Worm (Caenorhabditis elegans) whole organism, L3 larva: Measurements from ENCODE around the gene K08D10.10.
"Not testable (repeated sequence)": the region's sequence is repeated elsewhere in the genome, so short reads cannot be mapped to it uniquely, and the experiment has no call there.

Experiments
- ceh-9 ChIP-seq: sonication (generic microtip); optimal IDR thresholded peaks from 2 replicates; lab custom pipeline; 2018; ENCODE audit warnings: missing biosample characterization, missing genetic modification characterization
- egl-5 ChIP-seq: fragments of 150-350 bp; optimal IDR thresholded peaks from 2 replicates; lab custom pipeline; 2017; ENCODE audit warnings: missing biosample characterization, missing genetic modification reagents, missing genetic modification characterization, inconsistent platforms
- elt-1 ChIP-seq: fragments of 150-350 bp; optimal IDR thresholded peaks from 2 replicates; lab custom pipeline; 2014; ENCODE audit warnings: missing biosample characterization, missing genetic modification characterization
- elt-2 ChIP-seq: sonication (generic microtip); optimal IDR thresholded peaks from 2 replicates; lab custom pipeline; 2016; ENCODE audit warnings: missing genetic modification reagents, mild to moderate bottlenecking, missing genetic modification characterization, missing compliant biosample characterization
- fkh-10 ChIP-seq: sonication (generic microtip); optimal IDR thresholded peaks from 2 replicates; lab custom pipeline; 2017; ENCODE audit warnings: missing biosample characterization, missing genetic modification reagents, missing genetic modification characterization
- fkh-2 ChIP-seq: fragments of 150-350 bp; optimal IDR thresholded peaks from 2 replicates; lab custom pipeline; 2014; ENCODE audit warnings: missing biosample characterization, missing genetic modification reagents, missing genetic modification characterization
- fos-1 ChIP-seq: fragments of 150-350 bp; optimal IDR thresholded peaks from 2 replicates; lab custom pipeline; 2014; ENCODE audit warnings: missing biosample characterization, missing genetic modification characterization
- hmg-11 ChIP-seq: sonication (generic microtip); optimal IDR thresholded peaks from 2 replicates; lab custom pipeline; 2016; ENCODE audit warnings: missing genetic modification characterization, missing compliant biosample characterization
- jun-1 ChIP-seq: fragments of 150-350 bp; optimal IDR thresholded peaks from 2 replicates; lab custom pipeline; 2014; ENCODE audit warnings: missing biosample characterization, missing genetic modification reagents, missing genetic modification characterization
- lin-15B ChIP-seq: fragments of 150-350 bp; optimal IDR thresholded peaks from 2 replicates; lab custom pipeline; 2014; ENCODE audit warnings: missing biosample characterization, missing genetic modification characterization
- lsy-12 ChIP-seq: sonication (generic microtip); optimal IDR thresholded peaks from 2 replicates; lab custom pipeline; 2016; ENCODE audit warnings: mild to moderate bottlenecking, missing genetic modification characterization, missing compliant biosample characterization
- mml-1 ChIP-seq: fragments of 150-350 bp; sonication (generic microtip); optimal IDR thresholded peaks from 3 replicates; lab custom pipeline; 2014; ENCODE audit warnings: missing biosample characterization, missing genetic modification characterization
- nfya-1 ChIP-seq: sonication (generic microtip); optimal IDR thresholded peaks from 2 replicates; lab custom pipeline; 2017; ENCODE audit warnings: missing genetic modification characterization, mild to moderate bottlenecking, missing compliant biosample characterization, antibody characterized with exemption, moderate library complexity; ENCODE audit not compliant: insufficient read depth
- nhr-12 ChIP-seq: fragments of 150-350 bp; optimal IDR thresholded peaks from 2 replicates; lab custom pipeline; 2014; ENCODE audit warnings: missing biosample characterization, missing genetic modification characterization
- nhr-23 ChIP-seq: fragments of 150-350 bp; optimal IDR thresholded peaks from 2 replicates; lab custom pipeline; 2014; ENCODE audit warnings: missing biosample characterization, missing genetic modification reagents, missing genetic modification characterization
- nhr-25 ChIP-seq: sonication (generic microtip); optimal IDR thresholded peaks from 2 replicates; lab custom pipeline; 2017; ENCODE audit warnings: missing biosample characterization, missing genetic modification characterization
- nhr-28 ChIP-seq: fragments of 150-350 bp; optimal IDR thresholded peaks from 2 replicates; lab custom pipeline; 2014; ENCODE audit warnings: missing biosample characterization, missing genetic modification characterization
- nhr-43 ChIP-seq: sonication (generic microtip); optimal IDR thresholded peaks from 2 replicates; lab custom pipeline; 2016; ENCODE audit warnings: mild to moderate bottlenecking, missing genetic modification characterization, missing compliant biosample characterization; ENCODE audit not compliant: poor library complexity, severe bottlenecking
- nhr-76 ChIP-seq: fragments of 150-350 bp; sonication (generic microtip); optimal IDR thresholded peaks from 5 replicates; lab custom pipeline; 2014; ENCODE audit warnings: missing biosample characterization, missing genetic modification characterization
- pha-4 ChIP-seq: fragments of 150-350 bp; optimal IDR thresholded peaks from 2 replicates; lab custom pipeline; 2014; ENCODE audit warnings: missing biosample characterization, missing genetic modification reagents, missing genetic modification characterization
- pqm-1 ChIP-seq: fragments of 150-350 bp; optimal IDR thresholded peaks from 2 replicates; lab custom pipeline; 2017; ENCODE audit warnings: missing biosample characterization, missing genetic modification characterization, inconsistent platforms
- sea-2 ChIP-seq: fragments of 150-350 bp; sonication (generic microtip); optimal IDR thresholded peaks from 4 replicates; lab custom pipeline; 2014; ENCODE audit warnings: missing biosample characterization, missing genetic modification reagents, missing genetic modification characterization
- skn-1 ChIP-seq: fragments of 150-350 bp; optimal IDR thresholded peaks from 2 replicates; lab custom pipeline; 2014; ENCODE audit warnings: missing biosample characterization, missing genetic modification characterization
- snpc-4 ChIP-seq: fragments of 150-350 bp; optimal IDR thresholded peaks from 2 replicates; lab custom pipeline; 2014; ENCODE audit warnings: missing biosample characterization, missing genetic modification characterization
- tbx-2 ChIP-seq: sonication (generic microtip); optimal IDR thresholded peaks from 2 replicates; lab custom pipeline; 2016; ENCODE audit warnings: mild to moderate bottlenecking, missing genetic modification characterization, missing compliant biosample characterization
- unc-39 ChIP-seq: sonication (generic microtip); optimal IDR thresholded peaks from 4 replicates; lab custom pipeline; 2017; ENCODE audit warnings: missing biosample characterization, missing genetic modification characterization
- unc-62 ChIP-seq: fragments of 150-350 bp; sonication (generic microtip); optimal IDR thresholded peaks from 4 replicates; lab custom pipeline; 2014; ENCODE audit warnings: missing biosample characterization, missing genetic modification reagents, missing genetic modification characterization
- zag-1 ChIP-seq: fragments of 150-350 bp; optimal IDR thresholded peaks from 2 replicates; lab custom pipeline; 2014; ENCODE audit warnings: missing biosample characterization, missing genetic modification characterization
- ztf-11 ChIP-seq: fragments of 150-350 bp; optimal IDR thresholded peaks from 2 replicates; lab custom pipeline; 2014; ENCODE audit warnings: missing biosample characterization, missing genetic modification characterization
- ztf-4 ChIP-seq: fragments of 150-350 bp; optimal IDR thresholded peaks from 2 replicates; lab custom pipeline; 2014; ENCODE audit warnings: missing biosample characterization, missing genetic modification characterization

The K08D10.10 gene

ce11 chrIV:4115634-4116033 lies 36.4 kb upstream of the K08D10.10 start, which contains the start of the genes F49F1.4 and F49F1.2:
F49F1.4 (minus strand) TSS chrIV:4115734.
F49F1.2 (plus strand) TSS chrIV:4115943.
- TF ChIP-seq nhr-76 (no peak), lsy-12 (tag; lab: Kevin White, UChicago) (no peak), tbx-2 (tag; lab: Kevin White, UChicago) (no peak), ceh-9 (tag; lab: Kevin White, UChicago) (no peak), skn-1 (tag; lab: Kevin White, UChicago) (no peak), egl-5 (tag; lab: Kevin White, UChicago) (no peak), ztf-4 (tag; lab: Kevin White, UChicago) (no peak), nhr-23 (tag; lab: Kevin White, UChicago) (no peak), snpc-4 (tag; lab: Kevin White, UChicago) (no peak), fkh-10 (GFP tag; lab: Kevin White, UChicago) (no peak), mml-1 (tag; lab: Kevin White, UChicago) (no peak)
- TF ChIP-seq, all 47 proteins: peak for 0

DNA sequence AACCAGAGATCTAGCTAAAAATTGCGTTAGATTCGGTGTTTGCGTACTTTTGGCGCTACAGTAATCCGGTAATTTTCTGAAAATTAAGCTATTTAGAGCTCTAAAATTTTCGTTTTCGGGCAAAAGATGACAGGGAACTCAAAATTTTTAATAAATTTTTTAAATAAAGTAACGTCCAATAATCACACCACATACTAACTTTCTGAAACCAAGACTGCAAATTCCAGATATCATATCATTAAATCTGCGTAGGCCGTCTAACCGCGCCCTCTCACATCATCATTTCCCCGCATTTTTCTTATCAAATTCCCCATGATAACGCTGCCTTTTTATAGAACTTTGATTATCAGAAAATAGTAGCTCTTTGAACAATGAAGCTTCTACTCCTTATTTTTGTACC lies 34.6 kb upstream of the K08D10.10 start, which contains the start of gene drd-50:
TSS of gene drd-50 (plus strand) at position 301 of the 400 bp plus-strand sequence.
- TF ChIP-seq elt-2 (tag; lab: Kevin White, UChicago) (peak; percentile 65), ztf-11 (no peak)

DNA sequence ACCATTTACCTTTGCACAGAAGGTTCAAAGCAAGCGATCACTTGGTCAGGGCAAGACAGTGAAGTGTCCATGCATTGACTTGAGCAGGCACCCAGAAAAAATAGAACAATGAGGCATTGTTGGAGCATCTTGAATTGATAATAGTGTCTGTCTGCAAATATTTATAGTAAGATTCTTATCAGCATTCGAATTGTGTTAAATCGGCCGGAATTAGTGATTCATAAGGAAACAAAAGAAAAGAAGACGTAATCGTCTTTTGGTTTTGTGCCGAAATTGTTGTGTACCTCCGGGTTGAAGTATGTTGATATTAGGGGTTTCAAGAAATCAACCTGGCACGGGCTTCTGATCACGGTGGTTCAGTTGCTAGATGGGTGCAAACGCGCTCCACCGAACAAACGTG lies 31.8 kb upstream of the K08D10.10 start, which contains the start of gene F49F1.5:
TSS of gene F49F1.5 (minus strand) at position 153 of the 400 bp plus-strand sequence.
- TF ChIP-seq elt-2 (tag; lab: Kevin White, UChicago) (peak; percentile 63), sea-2 (GFP tag; lab: Kevin White, UChicago) (no peak)

ce11 chrIV:4121055-4121454 lies 31.0 kb upstream of the K08D10.10 start:
- TF ChIP-seq pqm-1 (tag; lab: Kevin White, UChicago) (peak; percentile 31), unc-62 (no peak), elt-2 (tag; lab: Kevin White, UChicago) (peak; percentile 77)

- TF ChIP-seq fkh-2: no peak
- TF ChIP-seq nhr-43 (tag; lab: Kevin White, UChicago): no peak
- TF ChIP-seq elt-2 (tag; lab: Kevin White, UChicago): peak; percentile 69
- no peak for TF ChIP-seq pha-4 (tag; lab: Kevin White, UChicago)
Measured at ce11 chrIV:4123083-4123482, 29.0 kb upstream of the K08D10.10 start, which contains the start of gene mul-1. mul-1 (minus strand) TSS chrIV:4123166.

DNA sequence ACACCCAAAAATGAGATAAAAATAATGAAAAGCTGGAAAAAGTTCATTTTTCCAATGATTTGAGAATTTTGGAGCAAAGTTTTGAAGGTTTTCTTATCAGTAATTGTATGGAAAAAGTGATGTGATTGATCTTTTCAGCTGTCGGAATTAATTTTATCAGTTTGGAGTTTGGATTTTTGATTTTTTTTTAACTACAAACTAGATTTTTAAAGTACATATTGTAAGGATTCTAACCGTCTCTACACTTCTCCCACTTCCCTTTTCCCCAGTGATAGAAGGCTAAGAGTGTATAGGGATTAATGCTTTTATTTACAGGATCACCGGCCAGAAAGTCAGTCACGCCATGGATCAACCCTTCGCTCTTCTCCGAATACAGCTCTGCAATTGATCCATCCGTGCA lies 26.4 kb upstream of the K08D10.10 start, which contains the start of gene F49F1.7:
TSS of gene F49F1.7 (minus strand) at position 101 of the 400 bp plus-strand sequence.
- not testable (repeated sequence) for TF ChIP-seq jun-1; nfya-1 (tag; lab: Kevin White, UChicago); nhr-23 (tag; lab: Kevin White, UChicago)

ce11 chrIV:4135744-4136143 lies 16.3 kb upstream of the K08D10.10 start, which contains the start of gene F49F1.17:
F49F1.17 (minus strand) TSS chrIV:4135844.
- TF ChIP-seq lin-15B (no peak), elt-1 (no peak)

- TF ChIP-seq zag-1 (tag; lab: Kevin White, UChicago) (no peak), lsy-12 (tag; lab: Kevin White, UChicago) (no peak), fos-1 (tag; lab: Kevin White, UChicago) (no peak), snpc-4 (tag; lab: Kevin White, UChicago) (no peak), jun-1 (no peak), nhr-12 (no peak), unc-39 (tag; lab: Kevin White, UChicago) (no peak), egl-5 (tag; lab: Kevin White, UChicago) (no peak), nhr-28 (no peak), nhr-25 (tag; lab: Kevin White, UChicago) (no peak), nfya-1 (tag; lab: Kevin White, UChicago) (no peak), hmg-11 (tag; lab: Kevin White, UChicago) (no peak), pha-4 (tag; lab: Kevin White, UChicago) (no peak)
- TF ChIP-seq, all 47 proteins: peak for 0
Measured at ce11 chrIV:4137472-4137871, 14.6 kb upstream of the K08D10.10 start, which contains the start of gene F49F1.9. F49F1.9 (minus strand) TSS chrIV:4137572.
